Worm (Caenorhabditis elegans) whole organism, L1 larva: ENCODE measurements around the gene tbx-8.
A peak's percentile ranks its signal among the peaks of the same experiment; 100 is the strongest.

ENCODE experiments used
- aha-1 ChIP-seq: fragments of 150-350 bp; optimal IDR thresholded peaks from 2 replicates; lab custom pipeline; 2014; ENCODE audit warnings: missing biosample characterization, missing genetic modification characterization
- ama-1 ChIP-seq: fragments of 150-350 bp; optimal IDR thresholded peaks from 2 replicates; lab custom pipeline; 2014
- egl-13 ChIP-seq: sonication (generic microtip); optimal IDR thresholded peaks from 2 replicates; lab custom pipeline; 2016; ENCODE audit warnings: missing genotype, missing genetic modification reagents, missing genetic modification characterization, missing compliant biosample characterization
- egl-27 ChIP-seq, 2 experiments: fragments of 150-350 bp in 1 of 2; sonication (generic microtip); optimal IDR thresholded peaks; 3 replicates each; lab custom pipeline; 2017 to 2018; ENCODE audit warnings: missing biosample characterization in 2 of 2, missing genetic modification characterization in 2 of 2, missing genetic modification reagents in 2 of 2
- elt-2 ChIP-seq: sonication (generic microtip); optimal IDR thresholded peaks from 2 replicates; lab custom pipeline; 2016; ENCODE audit warnings: missing genetic modification characterization, mild to moderate bottlenecking, inconsistent platforms, missing compliant biosample characterization, missing genetic modification reagents
- lin-15B ChIP-seq: fragments of 150-350 bp; sonication (generic microtip); optimal IDR thresholded peaks from 3 replicates; lab custom pipeline; 2014; ENCODE audit warnings: missing biosample characterization, missing genetic modification characterization
- lin-35 ChIP-seq, 2 experiments: fragments of 150-350 bp; optimal IDR thresholded peaks; 2 replicates each; lab custom pipeline; 2014; ENCODE audit warnings: missing biosample characterization in 2 of 2, missing genetic modification characterization in 2 of 2, missing genetic modification reagents in 2 of 2
- lsy-2 ChIP-seq, 2 experiments: fragments of 150-350 bp; optimal IDR thresholded peaks; 2 replicates each; lab custom pipeline; 2014; ENCODE audit warnings: missing biosample characterization in 2 of 2, missing genetic modification characterization in 2 of 2
- nhr-11 ChIP-seq: fragments of 150-350 bp; optimal IDR thresholded peaks from 2 replicates; lab custom pipeline; 2014; ENCODE audit warnings: missing biosample characterization, missing genetic modification characterization
- nhr-84 ChIP-seq: sonication (generic microtip); optimal IDR thresholded peaks from 2 replicates; lab custom pipeline; 2017; ENCODE audit warnings: missing biosample characterization, missing genetic modification characterization
- pax-3 ChIP-seq: fragments of 200-800 bp; sonication (Bioruptor generic); optimal IDR thresholded peaks from 2 replicates; lab custom pipeline; 2018; ENCODE audit warnings: mild to moderate bottlenecking, missing genetic modification characterization, moderate library complexity, missing compliant biosample characterization
- tbx-2 ChIP-seq: sonication (generic microtip); optimal IDR thresholded peaks from 2 replicates; lab custom pipeline; 2016; ENCODE audit warnings: missing genetic modification characterization, missing compliant biosample characterization
- unc-30 ChIP-seq: sonication (generic microtip); optimal IDR thresholded peaks from 2 replicates; lab custom pipeline; 2017; ENCODE audit warnings: missing biosample characterization, missing genetic modification characterization
- unc-98 ChIP-seq: fragments of 200-800 bp; sonication (Bioruptor generic); IDR thresholded peaks from 2 replicates; pipeline ENCODE4 v1.3.6; 2022; ENCODE audit warnings: missing genetic modification characterization, missing compliant biosample characterization

ce11 chrIII:10314234-10314633 is 32.9 kb upstream of the tbx-8 start:
- TF ChIP-seq ama-1 (lab: Kevin White, UChicago) (no peak), lsy-2 (tag; optimal IDR thresholded peaks at IDR 0.05; lab: Kevin White, UChicago) (no peak), egl-13 (tag; lab: Kevin White, UChicago) (no peak), lin-15B (no peak), lin-35 (GFP tag; optimal IDR thresholded peaks at IDR 0.05; lab: Kevin White, UChicago) (no peak), nhr-11 (no peak), aha-1 (tag; lab: Kevin White, UChicago) (no peak), unc-30 (no peak), tbx-2 (tag; lab: Kevin White, UChicago) (no peak), unc-98 (no peak), elt-2 (tag; lab: Kevin White, UChicago) (peak; percentile 10), pax-3 (tag; lab: Kevin White, UChicago) (no peak), egl-27 (tag; optimal IDR thresholded peaks at IDR 0.05; lab: Kevin White, UChicago) (no peak), nhr-84 (tag; lab: Kevin White, UChicago) (no peak)
